Fruit fly (Drosophila melanogaster) whole organism: ENCODE results near the gene Ucp4C.

Experiments
- CG8478 ChIP-seq: fragments of >200 bp; optimal IDR thresholded peaks from 2 replicates; lab custom pipeline; 2018; ENCODE audit warnings: inconsistent platforms
- Dll ChIP-seq: fragments of >200 bp; optimal IDR thresholded peaks from 2 replicates; lab custom pipeline; 2017
- EcR ChIP-seq, 2 experiments: fragments of >200 bp; optimal IDR thresholded peaks; 2 replicates each; lab custom pipeline; 2017; ENCODE audit warnings: missing biosample characterization in 2 of 2, missing genetic modification characterization in 2 of 2, missing genetic modification reagents in 2 of 2
- pan ChIP-seq: fragments of >200 bp; optimal IDR thresholded peaks from 2 replicates; lab custom pipeline; 2017
- psq ChIP-seq: fragments of >200 bp; optimal IDR thresholded peaks from 2 replicates; lab custom pipeline; 2017
- usp ChIP-seq: fragments of >200 bp; optimal IDR thresholded peaks from 2 replicates; lab custom pipeline; 2017; ENCODE audit warnings: missing biosample characterization, missing genetic modification characterization, mixed read lengths

Ucp4C gene

dm6 chr2L:5969559-5969958 is 1.2 kb downstream of the Ucp4C start, which contains the start of gene Ucp4B:
TSS of gene Ucp4B (plus strand) at chr2L:5969859.
- TF ChIP-seq psq (lab: Kevin White, UChicago) (no peak), pan (lab: Kevin White, UChicago) (no peak), CG8478 (lab: Kevin White, UChicago) (no peak), Dll (no peak), usp (no peak), EcR (GFP tag; optimal IDR thresholded peaks at IDR 0.05; lab: Kevin White, UChicago) (no peak)

- TF ChIP-seq pan (lab: Kevin White, UChicago) (no peak), usp (no peak), EcR (GFP tag; optimal IDR thresholded peaks at IDR 0.05; lab: Kevin White, UChicago) (no peak), CG8478 (lab: Kevin White, UChicago) (no peak), psq (lab: Kevin White, UChicago) (no peak)
Observed at dm6 chr2L:5971093-5971808, 2.9 kb downstream of the Ucp4C start.

dm6 chr2L:5972005-5972404 is 3.6 kb downstream of the Ucp4C start:
- no peak for TF ChIP-seq psq (lab: Kevin White, UChicago)
- peak; percentile 51 for TF ChIP-seq pan (lab: Kevin White, UChicago)
- no peak for TF ChIP-seq EcR (GFP tag; optimal IDR thresholded peaks at IDR 0.05; lab: Kevin White, UChicago)
- no peak for TF ChIP-seq Dll

- TF ChIP-seq usp: no peak
- TF ChIP-seq EcR (GFP tag; optimal IDR thresholded peaks at IDR 0.05; lab: Kevin White, UChicago): no peak
- TF ChIP-seq psq (lab: Kevin White, UChicago): no peak
- TF ChIP-seq pan (lab: Kevin White, UChicago): no peak
- TF ChIP-seq CG8478 (lab: Kevin White, UChicago): no peak
- TF ChIP-seq Dll: no peak
Observed at dm6 chr2L:5972588-5973236, 4.3 kb downstream of the Ucp4C start.

- TF ChIP-seq EcR (GFP tag; optimal IDR thresholded peaks at IDR 0.05; lab: Kevin White, UChicago): peak in 1 of 2 experiments; percentile 31
- no peak for TF ChIP-seq psq (lab: Kevin White, UChicago)
- TF ChIP-seq pan (lab: Kevin White, UChicago): no peak
- no peak for TF ChIP-seq CG8478 (lab: Kevin White, UChicago)
- no peak for TF ChIP-seq usp
Observed at dm6 chr2L:5974122-5974521, 5.8 kb downstream of the Ucp4C start.

dm6 chr2L:5975025-5975539 is 6.7 kb downstream of the Ucp4C start:
- TF ChIP-seq usp: no peak
- TF ChIP-seq EcR (GFP tag; optimal IDR thresholded peaks at IDR 0.05; lab: Kevin White, UChicago): peak in 1 of 2 experiments; percentile 48

dm6 chr2L:5975601-5976000 is 7.2 kb downstream of the Ucp4C start:
- TF ChIP-seq pan (lab: Kevin White, UChicago) (no peak), EcR (GFP tag; optimal IDR thresholded peaks at IDR 0.05; lab: Kevin White, UChicago) (peak in 1 of 2 experiments; percentile 14)

dm6 chr2L:5977070-5977728 is 8.8 kb downstream of the Ucp4C start:
- TF ChIP-seq EcR (GFP tag; optimal IDR thresholded peaks at IDR 0.05; lab: Kevin White, UChicago) (peak; percentile 72 to 88), usp (no peak), CG8478 (lab: Kevin White, UChicago) (no peak), psq (lab: Kevin White, UChicago) (no peak)

dm6 chr2L:5977729-5978078 is 9.3 kb downstream of the Ucp4C start:
- TF ChIP-seq Dll (peak; percentile 62), pan (lab: Kevin White, UChicago) (no peak), EcR (GFP tag; optimal IDR thresholded peaks at IDR 0.05; lab: Kevin White, UChicago) (peak in 1 of 2 experiments; percentile 37), CG8478 (lab: Kevin White, UChicago) (no peak), psq (lab: Kevin White, UChicago) (no peak), usp (no peak)

dm6 chr2L:5978333-5979054 is 10.1 kb downstream of the Ucp4C start:
- TF ChIP-seq CG8478 (lab: Kevin White, UChicago) (no peak), pan (lab: Kevin White, UChicago) (no peak), EcR (GFP tag; optimal IDR thresholded peaks at IDR 0.05; lab: Kevin White, UChicago) (no peak), Dll (peak; percentile 44)

- TF ChIP-seq EcR (GFP tag; optimal IDR thresholded peaks at IDR 0.05; lab: Kevin White, UChicago) (no peak), Dll (no peak), CG8478 (lab: Kevin White, UChicago) (no peak), psq (lab: Kevin White, UChicago) (no peak), usp (no peak), pan (lab: Kevin White, UChicago) (no peak)
Observed at dm6 chr2L:5979055-5979399, 10.7 kb downstream of the Ucp4C start.
